Worm (Caenorhabditis elegans) whole organism, late embryonic: ENCODE data around the gene Y66H1A.8.

ENCODE experiments used
- K02D7.2 ChIP-seq: sonication (generic microtip); optimal IDR thresholded peaks from 2 replicates; lab custom pipeline; 2017; ENCODE audit warnings: mild to moderate bottlenecking, missing genetic modification characterization, missing compliant biosample characterization
- ceh-14 ChIP-seq: sonication (generic microtip); optimal IDR thresholded peaks from 2 replicates; lab custom pipeline; 2016; ENCODE audit warnings: missing genotype, missing genetic modification characterization, missing compliant biosample characterization
- ceh-24 ChIP-seq: sonication (generic microtip); optimal IDR thresholded peaks from 2 replicates; lab custom pipeline; 2016; ENCODE audit warnings: mild to moderate bottlenecking, missing genetic modification characterization, missing compliant biosample characterization
- ceh-34 ChIP-seq: sonication (generic microtip); optimal IDR thresholded peaks from 2 replicates; lab custom pipeline; 2016; ENCODE audit warnings: mild to moderate bottlenecking, missing genetic modification characterization, missing compliant biosample characterization
- ceh-9 ChIP-seq: sonication (generic microtip); optimal IDR thresholded peaks from 2 replicates; lab custom pipeline; 2016; ENCODE audit warnings: mild to moderate bottlenecking, missing genetic modification characterization, inconsistent platforms, missing compliant biosample characterization
- che-1 ChIP-seq: sonication (generic microtip); optimal IDR thresholded peaks from 2 replicates; lab custom pipeline; 2016; ENCODE audit warnings: mild to moderate bottlenecking, missing genetic modification characterization, missing compliant biosample characterization
- dmd-4 ChIP-seq: sonication (generic microtip); optimal IDR thresholded peaks from 2 replicates; lab custom pipeline; 2016; ENCODE audit warnings: borderline replicate concordance, missing genetic modification characterization, missing compliant biosample characterization
- fax-1 ChIP-seq: sonication (generic microtip); optimal IDR thresholded peaks from 2 replicates; lab custom pipeline; 2016; ENCODE audit warnings: missing genotype, missing genetic modification characterization, missing compliant biosample characterization
- fkh-10 ChIP-seq: fragments of 150-350 bp; optimal IDR thresholded peaks from 2 replicates; lab custom pipeline; 2014; ENCODE audit warnings: missing biosample characterization, missing genetic modification reagents, missing genetic modification characterization
- gmeb-2 ChIP-seq: sonication (generic microtip); optimal IDR thresholded peaks from 2 replicates; lab custom pipeline; 2016; ENCODE audit warnings: missing genetic modification characterization, inconsistent platforms, missing compliant biosample characterization
- hlh-15 ChIP-seq: sonication (generic microtip); optimal IDR thresholded peaks from 2 replicates; lab custom pipeline; 2016; ENCODE audit warnings: missing genetic modification characterization, missing compliant biosample characterization
- hlh-8 ChIP-seq: sonication (generic microtip); optimal IDR thresholded peaks from 2 replicates; lab custom pipeline; 2016; ENCODE audit warnings: missing genotype, missing genetic modification characterization, missing compliant biosample characterization
- nhr-11 ChIP-seq: fragments of 150-350 bp; optimal IDR thresholded peaks from 2 replicates; lab custom pipeline; 2014; ENCODE audit warnings: missing biosample characterization, missing genetic modification characterization
- odd-2 ChIP-seq: sonication (generic microtip); optimal IDR thresholded peaks from 2 replicates; lab custom pipeline; 2017; ENCODE audit warnings: antibody characterized with exemption, mild to moderate bottlenecking, missing genetic modification characterization, missing compliant biosample characterization
- pax-1 ChIP-seq: fragments of 150-350 bp; optimal IDR thresholded peaks from 2 replicates; lab custom pipeline; 2014; ENCODE audit warnings: missing biosample characterization, missing genetic modification characterization
- pqm-1 ChIP-seq: sonication (generic microtip); optimal IDR thresholded peaks from 2 replicates; lab custom pipeline; 2016; ENCODE audit warnings: missing genetic modification characterization, missing compliant biosample characterization
- pros-1 ChIP-seq: fragments of 150-350 bp; optimal IDR thresholded peaks from 2 replicates; lab custom pipeline; 2014; ENCODE audit warnings: missing biosample characterization, missing genetic modification reagents, missing genetic modification characterization
- ref-2 ChIP-seq: sonication (generic microtip); optimal IDR thresholded peaks from 2 replicates; lab custom pipeline; 2016; ENCODE audit warnings: missing genetic modification characterization, missing compliant biosample characterization
- sdc-2 ChIP-seq: sonication (generic microtip); optimal IDR thresholded peaks from 2 replicates; lab custom pipeline; 2016; ENCODE audit warnings: missing genotype, missing genetic modification characterization, missing compliant biosample characterization
- syd-9 ChIP-seq: sonication (generic microtip); optimal IDR thresholded peaks from 2 replicates; lab custom pipeline; 2016; ENCODE audit warnings: mild to moderate bottlenecking, missing genetic modification characterization, moderate library complexity, missing compliant biosample characterization
- tbx-2 ChIP-seq: sonication (generic microtip); optimal IDR thresholded peaks from 2 replicates; lab custom pipeline; 2016; ENCODE audit warnings: missing genetic modification characterization, missing compliant biosample characterization
- ttx-3 ChIP-seq: sonication (generic microtip); optimal IDR thresholded peaks from 2 replicates; lab custom pipeline; 2016; ENCODE audit warnings: missing genetic modification reagents, missing genetic modification characterization, missing compliant biosample characterization
- unc-42 ChIP-seq: sonication (generic microtip); optimal IDR thresholded peaks from 2 replicates; lab custom pipeline; 2016; ENCODE audit warnings: missing genotype, missing genetic modification characterization, missing compliant biosample characterization
- unc-55 ChIP-seq: sonication (generic microtip); optimal IDR thresholded peaks from 2 replicates; lab custom pipeline; 2017; ENCODE audit warnings: missing biosample characterization, missing genetic modification reagents, missing genetic modification characterization
- unc-86 ChIP-seq: sonication (generic microtip); optimal IDR thresholded peaks from 2 replicates; lab custom pipeline; 2016; ENCODE audit warnings: missing genetic modification characterization, missing compliant biosample characterization
- zip-5 ChIP-seq: sonication (generic microtip); optimal IDR thresholded peaks from 2 replicates; lab custom pipeline; 2016; ENCODE audit warnings: missing genetic modification characterization, missing compliant biosample characterization

Gene Y66H1A.8

DNA sequence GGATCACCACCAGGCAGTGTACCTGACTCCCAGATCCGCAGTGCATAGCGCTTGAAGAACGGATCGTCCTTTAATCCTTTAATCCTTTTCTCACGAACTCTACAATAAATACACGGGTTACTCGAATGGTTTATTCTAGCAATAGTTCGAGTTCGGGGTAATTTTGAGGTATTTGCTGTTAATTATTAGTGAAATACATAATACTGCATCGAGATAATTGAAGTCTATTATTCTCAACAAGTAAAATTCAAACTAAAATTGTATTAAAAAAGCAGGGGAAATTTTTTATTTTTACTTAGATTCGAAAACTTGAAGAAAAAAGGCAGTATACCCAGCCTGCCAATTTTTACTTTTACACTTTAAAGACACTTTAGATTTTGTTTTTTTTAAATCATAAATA, 44.8 kb downstream of the Y66H1A.8 start, which contains the start of gene kgb-1:
TSS of gene kgb-1 (minus strand) at position 101 of the 400 bp plus-strand sequence.
- no peak for TF ChIP-seq hlh-8 (tag; lab: Kevin White, UChicago)
- no peak for TF ChIP-seq hlh-15 (tag; lab: Kevin White, UChicago)
- TF ChIP-seq ttx-3 (tag; lab: Kevin White, UChicago), result no peak
- TF ChIP-seq ceh-24 (tag; lab: Kevin White, UChicago), result no peak
- TF ChIP-seq ceh-14 (tag; lab: Kevin White, UChicago), result no peak
- TF ChIP-seq ceh-34, result no peak
- no peak for TF ChIP-seq ceh-9
- TF ChIP-seq fax-1 (tag; lab: Kevin White, UChicago), result no peak

DNA sequence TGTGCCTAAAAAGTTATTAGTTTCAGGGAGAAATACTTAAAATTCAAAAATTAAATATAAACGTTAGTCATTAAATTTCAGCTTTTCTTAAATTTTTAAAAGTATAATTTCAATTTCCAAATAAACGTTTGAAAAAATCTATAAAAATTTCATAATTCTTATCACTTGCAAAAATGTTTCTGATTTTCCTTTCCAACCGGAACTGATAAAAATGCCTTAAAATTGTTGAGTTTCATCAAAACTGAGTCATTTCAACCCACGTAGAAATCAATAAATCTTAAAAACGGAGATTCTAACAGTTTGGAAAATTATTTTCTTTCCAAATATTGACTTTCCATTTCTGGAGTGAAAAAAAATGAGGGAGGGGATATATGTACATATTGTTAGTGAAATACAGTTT, 45.8 kb downstream of the Y66H1A.8 start:
- TF ChIP-seq unc-55 (GFP tag; lab: Kevin White, UChicago), result no peak
- no peak for TF ChIP-seq sdc-2 (tag; lab: Kevin White, UChicago)
- TF ChIP-seq tbx-2 (tag; lab: Kevin White, UChicago), result no peak
- no peak for TF ChIP-seq odd-2 (tag; lab: Kevin White, UChicago)
- no peak for TF ChIP-seq syd-9 (tag; lab: Kevin White, UChicago)
- TF ChIP-seq ref-2 (tag; lab: Kevin White, UChicago), result no peak

- no peak for TF ChIP-seq unc-42 (tag; lab: Kevin White, UChicago)
- no peak for TF ChIP-seq pqm-1 (tag; lab: Kevin White, UChicago)
- no peak for TF ChIP-seq nhr-11
- no peak for TF ChIP-seq dmd-4 (tag; lab: Kevin White, UChicago)
- no peak for TF ChIP-seq K02D7.2
- no peak for TF ChIP-seq odd-2 (tag; lab: Kevin White, UChicago)
- TF ChIP-seq che-1 (tag; lab: Kevin White, UChicago), result no peak
- no peak for TF ChIP-seq pros-1 (tag; lab: Kevin White, UChicago)
- TF ChIP-seq unc-86, result no peak
- TF ChIP-seq zip-5 (tag; lab: Kevin White, UChicago), result no peak
- no peak for TF ChIP-seq pax-1 (tag; lab: Kevin White, UChicago)
- TF ChIP-seq gmeb-2 (tag; lab: Kevin White, UChicago), result no peak
- no peak for TF ChIP-seq sdc-2 (tag; lab: Kevin White, UChicago)
- TF ChIP-seq hlh-15 (tag; lab: Kevin White, UChicago), result no peak
- no peak for TF ChIP-seq ceh-24 (tag; lab: Kevin White, UChicago)
- no peak for TF ChIP-seq fkh-10 (GFP tag; lab: Kevin White, UChicago)
These were observed 53.3 kb downstream of the Y66H1A.8 start, which contains the start of gene gpa-4 for ce11 chrIV:401395-401794. Gene gpa-4 (plus strand): TSS chrIV:401695.
